Worm (Caenorhabditis elegans) whole organism, L1 larva: ENCODE measurements around the gene Y43H11AL.1.

Source experiments
- C04F5.9 ChIP-seq: sonication (generic microtip); optimal IDR thresholded peaks from 2 replicates; lab custom pipeline; 2016; ENCODE audit warnings: missing genetic modification characterization, missing compliant biosample characterization
- C16A3.4 ChIP-seq: fragments of 150-350 bp; optimal IDR thresholded peaks from 2 replicates; lab custom pipeline; 2014; ENCODE audit warnings: missing biosample characterization, missing genetic modification characterization
- F16B12.6 ChIP-seq: fragments of 150-350 bp; optimal IDR thresholded peaks from 2 replicates; lab custom pipeline; 2014; ENCODE audit warnings: missing biosample characterization, missing genetic modification characterization
- Y116A8C.19 ChIP-seq: sonication (generic microtip); optimal IDR thresholded peaks from 2 replicates; lab custom pipeline; 2016; ENCODE audit warnings: missing compliant biosample characterization, missing genetic modification characterization, borderline replicate concordance
- alr-1 ChIP-seq: fragments of 200-800 bp; sonication (Bioruptor generic); optimal IDR thresholded peaks from 2 replicates; lab custom pipeline; 2018; ENCODE audit warnings: borderline replicate concordance, mild to moderate bottlenecking, missing genetic modification characterization, missing compliant biosample characterization
- aly-2 ChIP-seq: fragments of 150-350 bp; optimal IDR thresholded peaks from 2 replicates; lab custom pipeline; 2014; ENCODE audit warnings: missing biosample characterization, missing genetic modification characterization
- blmp-1 ChIP-seq: fragments of 150-350 bp; optimal IDR thresholded peaks from 2 replicates; lab custom pipeline; 2014; ENCODE audit warnings: missing biosample characterization, missing genetic modification characterization
- ceh-63 ChIP-seq: fragments of 200-800 bp; sonication (Bioruptor generic); optimal IDR thresholded peaks from 2 replicates; lab custom pipeline; 2018; ENCODE audit warnings: mild to moderate bottlenecking, missing genetic modification characterization, missing compliant biosample characterization
- ceh-8 ChIP-seq: fragments of 200-800 bp; sonication (Bioruptor generic); optimal IDR thresholded peaks from 2 replicates; lab custom pipeline; 2018; ENCODE audit warnings: mild to moderate bottlenecking, missing genetic modification characterization, moderate library complexity, missing compliant biosample characterization
- ceh-88 ChIP-seq: fragments of 200-800 bp; sonication (Bioruptor generic); IDR thresholded peaks from 2 replicates; pipeline ENCODE4 v1.3.6; 2022; ENCODE audit warnings: missing genetic modification characterization, missing compliant biosample characterization
- ceh-90 ChIP-seq: sonication (generic microtip); optimal IDR thresholded peaks from 2 replicates; lab custom pipeline; 2016; ENCODE audit warnings: missing genetic modification characterization, missing compliant biosample characterization
- ces-1 ChIP-seq: fragments of 150-350 bp; optimal IDR thresholded peaks from 2 replicates; lab custom pipeline; 2014; ENCODE audit warnings: missing biosample characterization, missing genetic modification reagents, missing genetic modification characterization
- dpl-1 ChIP-seq, 3 experiments: fragments of 150-350 bp in 2 of 3; sonication (generic microtip) in 1 of 3; optimal IDR thresholded peaks; 2 replicates each; lab custom pipeline; 2014 to 2017; ENCODE audit warnings: missing biosample characterization in 3 of 3, missing genetic modification characterization in 3 of 3, missing genetic modification reagents in 3 of 3
- dsc-1 ChIP-seq: sonication (generic microtip); optimal IDR thresholded peaks from 2 replicates; lab custom pipeline; 2016; ENCODE audit warnings: mild to moderate bottlenecking, missing genetic modification characterization, missing compliant biosample characterization
- egl-13 ChIP-seq: sonication (generic microtip); optimal IDR thresholded peaks from 2 replicates; lab custom pipeline; 2016; ENCODE audit warnings: missing genotype, missing genetic modification reagents, missing genetic modification characterization, missing compliant biosample characterization
- egl-27 ChIP-seq, 2 experiments: fragments of 150-350 bp in 1 of 2; sonication (generic microtip); optimal IDR thresholded peaks; 3 replicates each; lab custom pipeline; 2017 to 2018; ENCODE audit warnings: missing biosample characterization in 2 of 2, missing genetic modification characterization in 2 of 2, missing genetic modification reagents in 2 of 2
- elt-3 ChIP-seq, 6 experiments: fragments of 150-350 bp in 1 of 6; sonication (generic microtip); optimal IDR thresholded peaks; 2 replicates each; lab custom pipeline; 2017 to 2018; ENCODE audit warnings: missing biosample characterization in 6 of 6, missing genetic modification characterization in 6 of 6, inconsistent platforms in 1 of 6
- fkh-10 ChIP-seq: sonication (generic microtip); optimal IDR thresholded peaks from 2 replicates; lab custom pipeline; 2017; ENCODE audit warnings: missing biosample characterization, missing genetic modification reagents, missing genetic modification characterization
- fkh-4 ChIP-seq: sonication (generic microtip); optimal IDR thresholded peaks from 2 replicates; lab custom pipeline; 2016; ENCODE audit warnings: missing compliant biosample characterization, missing genetic modification characterization, borderline replicate concordance
- fos-1 ChIP-seq: fragments of 150-350 bp; optimal IDR thresholded peaks from 2 replicates; lab custom pipeline; 2014; ENCODE audit warnings: missing biosample characterization, missing genetic modification characterization
- grh-1 ChIP-seq: fragments of 200-800 bp; sonication (Bioruptor generic); IDR thresholded peaks from 2 replicates; pipeline ENCODE4 v1.3.6; 2022; ENCODE audit warnings: missing genetic modification reagents, missing genetic modification characterization, missing compliant biosample characterization
- hlh-4 ChIP-seq: sonication (generic microtip); optimal IDR thresholded peaks from 2 replicates; lab custom pipeline; 2016; ENCODE audit warnings: mild to moderate bottlenecking, missing genetic modification characterization, missing compliant biosample characterization
- irx-1 ChIP-seq: sonication (generic microtip); optimal IDR thresholded peaks from 2 replicates; lab custom pipeline; 2016; ENCODE audit warnings: missing genetic modification characterization, missing compliant biosample characterization
- isw-1 ChIP-seq: fragments of 200-800 bp; sonication (Bioruptor generic); IDR thresholded peaks from 2 replicates; pipeline ENCODE4 v1.3.6; 2022; ENCODE audit warnings: missing genetic modification characterization, missing compliant biosample characterization
- jun-1 ChIP-seq: fragments of 150-350 bp; optimal IDR thresholded peaks from 2 replicates; lab custom pipeline; 2014; ENCODE audit warnings: missing biosample characterization, missing genetic modification reagents, missing genetic modification characterization
- lin-13 ChIP-seq: fragments of 150-350 bp; optimal IDR thresholded peaks from 2 replicates; lab custom pipeline; 2014; ENCODE audit warnings: missing biosample characterization, missing genetic modification reagents, missing genetic modification characterization
- lin-15B ChIP-seq: fragments of 150-350 bp; sonication (generic microtip); optimal IDR thresholded peaks from 3 replicates; lab custom pipeline; 2014; ENCODE audit warnings: missing biosample characterization, missing genetic modification characterization
- lin-39 ChIP-seq: fragments of 150-350 bp; optimal IDR thresholded peaks from 2 replicates; lab custom pipeline; 2014; ENCODE audit warnings: missing biosample characterization, missing genetic modification reagents, missing genetic modification characterization
- lir-3 ChIP-seq: sonication (generic microtip); optimal IDR thresholded peaks from 2 replicates; lab custom pipeline; 2016; ENCODE audit warnings: mild to moderate bottlenecking, missing genetic modification characterization, moderate library complexity, missing compliant biosample characterization; ENCODE audit not compliant: poor library complexity
- lsy-2 ChIP-seq, 2 experiments: fragments of 150-350 bp; optimal IDR thresholded peaks; 2 replicates each; lab custom pipeline; 2014; ENCODE audit warnings: missing biosample characterization in 2 of 2, missing genetic modification characterization in 2 of 2
- mef-2 ChIP-seq: fragments of 150-350 bp; optimal IDR thresholded peaks from 2 replicates; lab custom pipeline; 2014; ENCODE audit warnings: missing biosample characterization, missing genetic modification characterization
- nhr-11 ChIP-seq: fragments of 150-350 bp; optimal IDR thresholded peaks from 2 replicates; lab custom pipeline; 2014; ENCODE audit warnings: missing biosample characterization, missing genetic modification characterization
- nhr-12 ChIP-seq: sonication (generic microtip); optimal IDR thresholded peaks from 2 replicates; lab custom pipeline; 2017; ENCODE audit warnings: missing biosample characterization, missing genetic modification characterization
- nhr-237 ChIP-seq: fragments of 150-350 bp; optimal IDR thresholded peaks from 2 replicates; lab custom pipeline; 2014; ENCODE audit warnings: missing biosample characterization, missing genetic modification characterization
- nhr-28 ChIP-seq: fragments of 150-350 bp; optimal IDR thresholded peaks from 2 replicates; lab custom pipeline; 2014; ENCODE audit warnings: missing biosample characterization, missing genetic modification characterization
- nhr-85 ChIP-seq: sonication (generic microtip); peaks from one replicate; lab custom pipeline; 2016; ENCODE audit warnings: missing genetic modification characterization, inconsistent platforms, missing compliant biosample characterization
- pag-3 ChIP-seq: sonication (generic microtip); optimal IDR thresholded peaks from 2 replicates; lab custom pipeline; 2017; ENCODE audit warnings: missing genetic modification characterization, mild to moderate bottlenecking, missing compliant biosample characterization, antibody characterized with exemption, borderline replicate concordance; ENCODE audit not compliant: insufficient read depth
- pqm-1 ChIP-seq: sonication (generic microtip); optimal IDR thresholded peaks from 3 replicates; lab custom pipeline; 2017; ENCODE audit warnings: missing biosample characterization, missing genetic modification characterization
- snpc-4 ChIP-seq: fragments of 150-350 bp; optimal IDR thresholded peaks from 2 replicates; lab custom pipeline; 2014; ENCODE audit warnings: missing biosample characterization, missing genetic modification characterization
- snu-23 ChIP-seq: sonication (generic microtip); optimal IDR thresholded peaks from 2 replicates; lab custom pipeline; 2016; ENCODE audit warnings: missing genetic modification characterization, missing compliant biosample characterization
- sox-4 ChIP-seq: sonication (generic microtip); optimal IDR thresholded peaks from 2 replicates; lab custom pipeline; 2016; ENCODE audit warnings: missing genetic modification characterization, missing compliant biosample characterization
- sptf-1 ChIP-seq: fragments of 150-350 bp; optimal IDR thresholded peaks from 2 replicates; lab custom pipeline; 2014; ENCODE audit warnings: missing biosample characterization, missing genetic modification characterization
- sup-37 ChIP-seq: fragments of 200-800 bp; sonication (Bioruptor generic); optimal IDR thresholded peaks from 2 replicates; lab custom pipeline; 2018; ENCODE audit warnings: mild to moderate bottlenecking, missing genetic modification characterization, missing compliant biosample characterization
- swsn-7 ChIP-seq: sonication (generic microtip); optimal IDR thresholded peaks from 2 replicates; lab custom pipeline; 2016; ENCODE audit warnings: missing genetic modification characterization, missing compliant biosample characterization
- tlp-1 ChIP-seq: fragments of 150-350 bp; optimal IDR thresholded peaks from 2 replicates; lab custom pipeline; 2014; ENCODE audit warnings: missing biosample characterization, missing genetic modification characterization
- unc-130 ChIP-seq: fragments of 150-350 bp; optimal IDR thresholded peaks from 2 replicates; lab custom pipeline; 2017; ENCODE audit warnings: missing biosample characterization, missing genetic modification characterization, inconsistent platforms
- unc-30 ChIP-seq: sonication (generic microtip); optimal IDR thresholded peaks from 2 replicates; lab custom pipeline; 2017; ENCODE audit warnings: missing biosample characterization, missing genetic modification characterization
- unc-62 ChIP-seq: fragments of 150-350 bp; optimal IDR thresholded peaks from 2 replicates; lab custom pipeline; 2014; ENCODE audit warnings: missing biosample characterization, missing genetic modification reagents, missing genetic modification characterization
- unc-98 ChIP-seq: fragments of 200-800 bp; sonication (Bioruptor generic); IDR thresholded peaks from 2 replicates; pipeline ENCODE4 v1.3.6; 2022; ENCODE audit warnings: missing genetic modification characterization, missing compliant biosample characterization
- vab-15 ChIP-seq: sonication (generic microtip); optimal IDR thresholded peaks from 2 replicates; lab custom pipeline; 2017; ENCODE audit warnings: missing genotype, mild to moderate bottlenecking, missing genetic modification characterization, missing compliant biosample characterization
- xbp-1 ChIP-seq: sonication (generic microtip); optimal IDR thresholded peaks from 2 replicates; lab custom pipeline; 2016; ENCODE audit warnings: missing genetic modification characterization, missing compliant biosample characterization
- zag-1 ChIP-seq: fragments of 150-350 bp; optimal IDR thresholded peaks from 2 replicates; lab custom pipeline; 2014; ENCODE audit warnings: missing biosample characterization, missing genetic modification characterization
- zip-4 ChIP-seq: fragments of 200-800 bp; sonication (Bioruptor generic); optimal IDR thresholded peaks from 2 replicates; lab custom pipeline; 2018; ENCODE audit warnings: mild to moderate bottlenecking, missing genetic modification characterization, moderate library complexity, missing compliant biosample characterization
- ztf-4 ChIP-seq: fragments of 150-350 bp; optimal IDR thresholded peaks from 2 replicates; lab custom pipeline; 2014; ENCODE audit warnings: missing biosample characterization, missing genetic modification characterization

Gene Y43H11AL.1

DNA sequence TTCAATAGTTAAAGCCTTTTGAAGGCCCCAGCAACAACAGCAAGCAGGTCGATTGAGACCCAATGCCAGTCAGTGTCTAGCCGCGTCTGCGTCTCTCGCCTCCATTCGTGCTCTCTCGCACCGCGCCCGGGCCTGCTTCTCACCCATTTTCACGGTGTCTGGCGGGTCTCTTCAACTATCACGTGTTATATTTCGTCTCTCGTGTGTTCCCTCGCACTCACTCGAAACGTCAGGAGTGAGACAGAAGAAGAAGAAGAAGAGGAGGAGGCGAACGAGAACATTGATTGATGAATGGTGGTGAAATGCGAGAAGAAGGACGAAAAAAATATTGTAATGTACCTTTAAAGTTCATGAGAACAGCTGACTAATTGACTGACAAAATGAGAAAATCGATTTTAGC is 11.3 kb downstream of the Y43H11AL.1 start (continued):
- TF ChIP-seq lin-39, result no peak
- peak; percentile 72 for TF ChIP-seq lin-13 (GFP tag; lab: Kevin White, UChicago)
- TF ChIP-seq ceh-8 (GFP tag; lab: Kevin White, UChicago), result no peak
- no peak for TF ChIP-seq C04F5.9 (tag; lab: Kevin White, UChicago)
- no peak for TF ChIP-seq sup-37 (GFP tag; lab: Kevin White, UChicago)
- TF ChIP-seq unc-62, result no peak
- peak in 3 of 6 experiments; percentile 7 to 25 (median 15) for TF ChIP-seq elt-3 (tag; optimal IDR thresholded peaks at IDR 0.05; lab: Kevin White, UChicago)
- TF ChIP-seq Y116A8C.19, result no peak
- no peak for TF ChIP-seq sox-4 (tag; lab: Kevin White, UChicago)
- TF ChIP-seq alr-1, result no peak
- no peak for TF ChIP-seq egl-27 (tag; optimal IDR thresholded peaks at IDR 0.05; lab: Kevin White, UChicago)
- TF ChIP-seq snu-23 (GFP tag; lab: Kevin White, UChicago), result peak; percentile 90
- TF ChIP-seq ces-1 (GFP tag; lab: Kevin White, UChicago), result no peak
- TF ChIP-seq fkh-4 (tag; lab: Kevin White, UChicago), result no peak
- TF ChIP-seq nhr-237 (tag; lab: Kevin White, UChicago), result no peak
- TF ChIP-seq nhr-12 (tag; lab: Kevin White, UChicago), result no peak
- TF ChIP-seq aly-2 (tag; lab: Kevin White, UChicago), result no peak
- no peak for TF ChIP-seq grh-1 (GFP tag; lab: Robert Waterston, UW)
- peak; percentile 54 for TF ChIP-seq jun-1 (tag; lab: Kevin White, UChicago)
- TF ChIP-seq swsn-7 (tag; lab: Kevin White, UChicago), result peak; percentile 71
- no peak for TF ChIP-seq tlp-1 (tag; lab: Kevin White, UChicago)
- peak; percentile 35 for TF ChIP-seq blmp-1 (tag; lab: Kevin White, UChicago)
- TF ChIP-seq dsc-1 (tag; lab: Kevin White, UChicago), result peak; percentile 48
- TF ChIP-seq unc-30 (tag; lab: Kevin White, UChicago), result no peak
- no peak for TF ChIP-seq pqm-1 (tag; lab: Kevin White, UChicago)
- TF ChIP-seq isw-1 (GFP tag; lab: Robert Waterston, UW), result peak; percentile 26; the same call in 1 of the 2 replicates
- TF ChIP-seq hlh-4 (tag; lab: Kevin White, UChicago), result no peak
- TF ChIP-seq nhr-11, result no peak
- TF ChIP-seq ceh-90 (tag; lab: Kevin White, UChicago), result no peak
- no peak for TF ChIP-seq mef-2
- peak; percentile 55 for TF ChIP-seq C16A3.4 (tag; lab: Kevin White, UChicago)
- no peak for TF ChIP-seq unc-98
- TF ChIP-seq dpl-1 (GFP tag; optimal IDR thresholded peaks at IDR 0.05; lab: Kevin White, UChicago), result peak; percentile 58 to 78 (median 72)
- no peak for TF ChIP-seq ceh-63 (GFP tag; lab: Kevin White, UChicago)
- TF ChIP-seq zag-1, result no peak
- TF ChIP-seq xbp-1 (tag; lab: Kevin White, UChicago), result peak; percentile 57
- TF ChIP-seq ceh-88 (GFP tag; lab: Robert Waterston, UW), result no peak
- TF ChIP-seq lir-3 (tag; lab: Kevin White, UChicago), result no peak
- no peak for TF ChIP-seq pag-3 (tag; lab: Kevin White, UChicago)
- TF ChIP-seq ztf-4 (tag; lab: Kevin White, UChicago), result peak; percentile 83
- peak; percentile 2 for TF ChIP-seq F16B12.6
- peak; percentile 68 to 71 for TF ChIP-seq lsy-2 (tag; optimal IDR thresholded peaks at IDR 0.05; lab: Kevin White, UChicago)
- TF ChIP-seq sptf-1 (tag; lab: Kevin White, UChicago), result no peak
- no peak for TF ChIP-seq egl-13 (tag; lab: Kevin White, UChicago)
- TF ChIP-seq irx-1, result peak; percentile 52
- no peak for TF ChIP-seq zip-4 (GFP tag; lab: Kevin White, UChicago)
- no peak for TF ChIP-seq fkh-10
- TF ChIP-seq nhr-85 (tag; lab: Kevin White, UChicago), result peak; percentile 93
- peak; percentile 20 for TF ChIP-seq vab-15 (tag; lab: Kevin White, UChicago)
- TF ChIP-seq lin-15B (tag; lab: Kevin White, UChicago), result peak; percentile 33
- peak; percentile 38 for TF ChIP-seq fos-1 (tag; lab: Kevin White, UChicago)
- no peak for TF ChIP-seq snpc-4 (tag; lab: Kevin White, UChicago)
- no peak for TF ChIP-seq unc-130 (tag; lab: Kevin White, UChicago)
- TF ChIP-seq nhr-28 (tag; lab: Kevin White, UChicago), result no peak
